Fruit fly (Drosophila melanogaster): Measurements from ENCODE around the gene ppk5.

Gene ppk5

dm6 chr3L:21524071-21524889, 10.2 kb upstream of the ppk5 start (continued):
- TF ChIP-seq Hr78 (GFP tag; optimal IDR thresholded peaks at IDR 0.05) (peak in 1 of 2 experiments; percentile 97), Xrp1 (GFP tag; IDR thresholded peaks at IDR 0.05) (peak; percentile 10; the same call in 1 of the 2 replicates), CG18262 (tag; optimal IDR thresholded peaks at IDR 0.05) (peak; percentile 12), D19A (tag; optimal IDR thresholded peaks at IDR 0.05) (peak; percentile 76), CG15073 (GFP tag; optimal IDR thresholded peaks at IDR 0.05) (peak; percentile 96), Med (GFP tag) (peak; percentile 22), CG4424 (GFP tag; optimal IDR thresholded peaks at IDR 0.05) (peak; percentile 16), CG10979 (tag; optimal IDR thresholded peaks at IDR 0.05) (peak; percentile 33)

dm6 chr3L:21529108-21529507, 5.4 kb upstream of the ppk5 start, which contains the start of gene Arv1:
Arv1 (minus strand) TSS chr3L:21529333.
- TF ChIP-seq gfzf (GFP tag; optimal IDR thresholded peaks at IDR 0.05), result peak; percentile 81
- TF ChIP-seq Opbp (GFP tag; IDR thresholded peaks at IDR 0.05; ENCODE audit: partially characterized antibody), result peak; percentile 14; the same call in 1 of the 3 replicates
- no peak for TF ChIP-seq CG6689 (GFP tag; IDR thresholded peaks at IDR 0.05)
- TF ChIP-seq YL-1 (GFP tag; optimal IDR thresholded peaks at IDR 0.05), result peak; percentile 53
- TF ChIP-seq CG34376 (GFP tag; optimal IDR thresholded peaks at IDR 0.05), result no peak
- TF ChIP-seq gsb (GFP tag; IDR thresholded peaks at IDR 0.05), result no peak
- TF ChIP-seq CG15514 (GFP tag; optimal IDR thresholded peaks at IDR 0.05), result no peak
- TF ChIP-seq dimm (GFP tag; IDR thresholded peaks at IDR 0.05), result no peak
- TF ChIP-seq pros (GFP tag; optimal IDR thresholded peaks at IDR 0.05), result no peak
- no peak for TF ChIP-seq kay (GFP tag; optimal IDR thresholded peaks at IDR 0.05)
- no peak for TF ChIP-seq Nf-YB (GFP tag; optimal IDR thresholded peaks at IDR 0.05)
- peak; percentile 7 for TF ChIP-seq CG14710 (tag; optimal IDR thresholded peaks at IDR 0.05)
- peak; percentile 76 for TF ChIP-seq Myb (GFP tag; optimal IDR thresholded peaks at IDR 0.05)
- no peak for TF ChIP-seq NK7.1 (GFP tag; optimal IDR thresholded peaks at IDR 0.05)
- TF ChIP-seq peb (GFP tag; IDR thresholded peaks at IDR 0.05), result no peak
- peak; percentile 28 for TF ChIP-seq CG1603 (tag; optimal IDR thresholded peaks at IDR 0.05)
- no peak for TF ChIP-seq salm (tag; optimal IDR thresholded peaks at IDR 0.05)
- peak; percentile 19; the same call in 1 of the 2 replicates for TF ChIP-seq CG13287 (GFP tag; IDR thresholded peaks at IDR 0.05; ENCODE audit: partially characterized antibody)
- TF ChIP-seq CoRest (tag; optimal IDR thresholded peaks at IDR 0.05), result no peak
- no peak for TF ChIP-seq chn (GFP tag; optimal IDR thresholded peaks at IDR 0.05)
- no peak for TF ChIP-seq psq (GFP tag; optimal IDR thresholded peaks at IDR 0.05)
- no peak for TF ChIP-seq ranshi (GFP tag; IDR thresholded peaks at IDR 0.05)
- TF ChIP-seq CG8478 (optimal IDR thresholded peaks at IDR 0.05), result no peak
- TF ChIP-seq TFAM (GFP tag; optimal IDR thresholded peaks at IDR 0.05), result no peak
- peak; percentile 57 for TF ChIP-seq stwl (tag; optimal IDR thresholded peaks at IDR 0.05)
- no peak for TF ChIP-seq Dll (GFP tag; IDR thresholded peaks at IDR 0.05; ENCODE audit: partially characterized antibody)
- TF ChIP-seq NFAT (GFP tag; IDR thresholded peaks at IDR 0.05), result no peak
- no peak for TF ChIP-seq gt (GFP tag; IDR thresholded peaks at IDR 0.05)
- no peak for TF ChIP-seq prd (optimal IDR thresholded peaks at IDR 0.05)
- no peak for TF ChIP-seq prd (GFP tag; IDR thresholded peaks at IDR 0.05)
- TF ChIP-seq E2f2 (GFP tag; IDR thresholded peaks at IDR 0.05), result peak; percentile 29; the same call in 1 of the 2 replicates
- no peak for TF ChIP-seq Rx (GFP tag; IDR thresholded peaks at IDR 0.05)
- TF ChIP-seq unpg (GFP tag; optimal IDR thresholded peaks at IDR 0.05), result no peak
- peak; percentile 22 for TF ChIP-seq phol (tag; optimal IDR thresholded peaks at IDR 0.05)
- TF ChIP-seq chinmo (GFP tag; IDR thresholded peaks at IDR 0.05; ENCODE audit: partially characterized antibody), result peak; percentile 72; the same call in 1 of the 4 replicates
- TF ChIP-seq trem (tag; optimal IDR thresholded peaks at IDR 0.05), result peak; percentile 27
- no peak for TF ChIP-seq CG30431 (GFP tag; optimal IDR thresholded peaks at IDR 0.05)
- no peak for TF ChIP-seq CG3163 (GFP tag; optimal IDR thresholded peaks at IDR 0.05)
- no peak for TF ChIP-seq kni (GFP tag; optimal IDR thresholded peaks at IDR 0.05)
- TF ChIP-seq CrebB (tag; optimal IDR thresholded peaks at IDR 0.05), result no peak

Measured in whole organism, embryonic.